Worm (Caenorhabditis elegans): ENCODE measurements around the gene mdt-8.

ce11 chrII:11582698-11583097 is 49.1 kb upstream of the mdt-8 start, which contains the start of gene ints-7:
- TF ChIP-seq ama-1 (optimal IDR thresholded peaks at IDR 0.05) (no peak), ets-7 (tag; optimal IDR thresholded peaks at IDR 0.05) (no peak), tra-4 (tag; optimal IDR thresholded peaks at IDR 0.05) (no peak), ceh-36 (tag; optimal IDR thresholded peaks at IDR 0.05) (no peak), sea-1 (GFP tag; conservative IDR thresholded peaks at IDR 0.05) (no peak), tbx-37 (GFP tag; conservative IDR thresholded peaks at IDR 0.05) (no peak), scrt-1 (GFP tag; IDR thresholded peaks at IDR 0.05) (no peak), pes-1 (GFP tag; IDR thresholded peaks at IDR 0.05) (no peak), hnd-1 (tag; optimal IDR thresholded peaks at IDR 0.05) (no peak)

Data from whole organism, early embryonic.